Fruit fly (Drosophila melanogaster): ENCODE measurements around the gene CG42717.

CG42717 gene

dm6 chr3L:16049955-16050886 is 17.2 kb upstream of the CG42717 start (continued):
- TF ChIP-seq Vsx1 (GFP tag; optimal IDR thresholded peaks at IDR 0.05) (no peak), tin (GFP tag; optimal IDR thresholded peaks at IDR 0.05) (no peak), CG17359 (tag; optimal IDR thresholded peaks at IDR 0.05) (peak; percentile 35), CG16815 (GFP tag; optimal IDR thresholded peaks at IDR 0.05) (no peak), vvl (GFP tag; IDR thresholded peaks at IDR 0.05) (peak; percentile 26; the same call in 1 of the 2 replicates), CoRest (tag; optimal IDR thresholded peaks at IDR 0.05) (peak; percentile 9), CG8281 (tag; optimal IDR thresholded peaks at IDR 0.05) (peak; percentile 8), sr (GFP tag; IDR thresholded peaks at IDR 0.05) (0 out of 3 replicates have a peak, but pooled peaks have one; percentile 11), CG14050 (GFP tag; IDR thresholded peaks at IDR 0.05) (no peak), usp (GFP tag; optimal IDR thresholded peaks at IDR 0.05) (no peak), hb (GFP tag; IDR thresholded peaks at IDR 0.05; ENCODE audit: partially characterized antibody) (no peak), CG10431 (GFP tag; optimal IDR thresholded peaks at IDR 0.05) (peak; percentile 22), CG1233 (GFP tag; optimal IDR thresholded peaks at IDR 0.05) (peak; percentile 39), NK7.1 (GFP tag; optimal IDR thresholded peaks at IDR 0.05) (no peak), CG13775 (GFP tag; optimal IDR thresholded peaks at IDR 0.05) (no peak), CkIIα-i1 (GFP tag; IDR thresholded peaks at IDR 0.05) (no peak), Taf1 (GFP tag; IDR thresholded peaks at IDR 0.05) (no peak), CG7928 (GFP tag; optimal IDR thresholded peaks at IDR 0.05) (no peak), CG11723 (GFP tag; optimal IDR thresholded peaks at IDR 0.05) (no peak), Xbp1 (GFP tag; optimal IDR thresholded peaks at IDR 0.05) (no peak), CG17612 (GFP tag; IDR thresholded peaks at IDR 0.05) (0 out of 2 replicates have a peak, but pooled peaks have one; percentile 10), CG17912 (GFP tag; optimal IDR thresholded peaks at IDR 0.05) (peak; percentile 52), kah (GFP tag; optimal IDR thresholded peaks at IDR 0.05) (no peak), Aef1 (GFP tag; IDR thresholded peaks at IDR 0.05) (no peak), prd (optimal IDR thresholded peaks at IDR 0.05) (no peak), prd (GFP tag; IDR thresholded peaks at IDR 0.05) (no peak), CG10959 (GFP tag; IDR thresholded peaks at IDR 0.05) (0 out of 2 replicates have a peak, but pooled peaks have one; percentile 12), dati (GFP tag; IDR thresholded peaks at IDR 0.05) (no peak), CG4360 (GFP tag; IDR thresholded peaks at IDR 0.05) (0 out of 2 replicates have a peak, but pooled peaks have one; percentile 13), amos (GFP tag; IDR thresholded peaks at IDR 0.05; ENCODE audit: partially characterized antibody) (no peak), Spps (tag; optimal IDR thresholded peaks at IDR 0.05) (no peak), Hmr (GFP tag; optimal IDR thresholded peaks at IDR 0.05) (peak; percentile 54), dimm (GFP tag; IDR thresholded peaks at IDR 0.05) (no peak), eve (GFP tag; optimal IDR thresholded peaks at IDR 0.05) (peak in 1 of 2 experiments; percentile 61), Trl (optimal IDR thresholded peaks at IDR 0.05) (peak; percentile 84 to 90), Trl (GFP tag; optimal IDR thresholded peaks at IDR 0.05) (no peak), CG31441 (GFP tag; IDR thresholded peaks at IDR 0.05) (peak; percentile 38; the same call in 1 of the 2 replicates), nau (GFP tag; optimal IDR thresholded peaks at IDR 0.05) (peak; percentile 53), CG9817 (tag; optimal IDR thresholded peaks at IDR 0.05) (no peak), fd96Cb (tag; optimal IDR thresholded peaks at IDR 0.05) (no peak), CG8765 (GFP tag; IDR thresholded peaks at IDR 0.05) (no peak), bcd (GFP tag; optimal IDR thresholded peaks at IDR 0.05) (peak; percentile 32), sens (GFP tag) (peak; percentile 91), fd3F (GFP tag; optimal IDR thresholded peaks at IDR 0.05) (no peak), B-H1 (GFP tag; IDR thresholded peaks at IDR 0.05) (no peak), CG7271 (tag; optimal IDR thresholded peaks at IDR 0.05) (no peak), CG4617 (GFP tag; optimal IDR thresholded peaks at IDR 0.05; ENCODE audit: borderline replicate concordance) (no peak), br (optimal IDR thresholded peaks at IDR 0.05) (no peak), CG12219 (GFP tag; optimal IDR thresholded peaks at IDR 0.05) (no peak), CG34422 (GFP tag; IDR thresholded peaks at IDR 0.05) (peak; percentile 39; the same call in 1 of the 3 replicates)

Data from whole organism, embryonic.